Worm (Caenorhabditis elegans) whole organism, L3 larva: Measurements from ENCODE around the gene mek-1.

Experiments used
- ceh-9 ChIP-seq: sonication (generic microtip); optimal IDR thresholded peaks from 2 replicates; lab custom pipeline; 2018; ENCODE audit warnings: missing biosample characterization, missing genetic modification characterization
- fos-1 ChIP-seq: fragments of 150-350 bp; optimal IDR thresholded peaks from 2 replicates; lab custom pipeline; 2014; ENCODE audit warnings: missing biosample characterization, missing genetic modification characterization
- nhr-76 ChIP-seq: fragments of 150-350 bp; sonication (generic microtip); optimal IDR thresholded peaks from 5 replicates; lab custom pipeline; 2014; ENCODE audit warnings: missing biosample characterization, missing genetic modification characterization
- pha-4 ChIP-seq: fragments of 150-350 bp; optimal IDR thresholded peaks from 2 replicates; lab custom pipeline; 2014; ENCODE audit warnings: missing biosample characterization, missing genetic modification reagents, missing genetic modification characterization
- sea-2 ChIP-seq: fragments of 150-350 bp; sonication (generic microtip); optimal IDR thresholded peaks from 4 replicates; lab custom pipeline; 2014; ENCODE audit warnings: missing biosample characterization, missing genetic modification reagents, missing genetic modification characterization
- unc-62 ChIP-seq: fragments of 150-350 bp; sonication (generic microtip); optimal IDR thresholded peaks from 4 replicates; lab custom pipeline; 2014; ENCODE audit warnings: missing biosample characterization, missing genetic modification reagents, missing genetic modification characterization
- ztf-4 ChIP-seq: fragments of 150-350 bp; optimal IDR thresholded peaks from 2 replicates; lab custom pipeline; 2014; ENCODE audit warnings: missing biosample characterization, missing genetic modification characterization

- TF ChIP-seq nhr-76 = no peak
- no peak for TF ChIP-seq sea-2 (GFP tag; lab: Kevin White, UChicago)
- TF ChIP-seq unc-62 (GFP tag; lab: Kevin White, UChicago) = no peak
- no peak for TF ChIP-seq fos-1
- no peak for TF ChIP-seq ceh-9 (tag; lab: Kevin White, UChicago)
- TF ChIP-seq pha-4 (tag; lab: Kevin White, UChicago) = no peak
- no peak for TF ChIP-seq ztf-4 (tag; lab: Kevin White, UChicago)
These were observed 43.5 kb downstream of the mek-1 start for ce11 chrX:7522595-7522994.
